Worm (Caenorhabditis elegans): ENCODE results near the gene W06F12.3.

DNA sequence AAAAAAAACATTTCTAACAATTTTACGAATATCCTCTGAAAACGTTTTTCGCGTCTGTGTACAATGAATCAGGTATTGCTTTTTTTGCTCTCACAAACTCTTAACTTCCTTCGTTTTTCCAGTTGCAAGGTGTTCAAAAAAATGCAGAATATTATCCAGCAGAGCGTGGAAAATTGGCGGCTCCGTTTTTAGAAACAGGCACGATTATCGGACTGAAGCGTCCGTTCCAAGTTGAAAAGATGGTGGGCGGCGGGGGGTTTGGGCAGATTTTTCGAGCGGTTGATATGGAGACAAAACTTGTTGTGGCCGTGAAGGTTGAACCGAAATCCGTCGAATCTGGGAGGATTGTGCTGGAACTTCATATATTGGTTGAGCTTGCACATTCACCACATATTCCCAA is at the start of gene W06F12.3:
- TF ChIP-seq ceh-45 (GFP tag; IDR thresholded peaks at IDR 0.05): no peak
- TF ChIP-seq ets-4 (tag; optimal IDR thresholded peaks at IDR 0.05): no peak
- TF ChIP-seq unc-86 (tag; optimal IDR thresholded peaks at IDR 0.05): no peak
- no peak for TF ChIP-seq ceh-18 (tag; optimal IDR thresholded peaks at IDR 0.05)
- no peak for TF ChIP-seq pros-1 (tag; optimal IDR thresholded peaks at IDR 0.05)
- TF ChIP-seq ceh-31 (tag; optimal IDR thresholded peaks at IDR 0.05): no peak
- TF ChIP-seq tbx-2 (tag; optimal IDR thresholded peaks at IDR 0.05): no peak
- no peak for TF ChIP-seq ama-1 (optimal IDR thresholded peaks at IDR 0.05)
- TF ChIP-seq hlh-6 (tag; optimal IDR thresholded peaks at IDR 0.05): no peak

All from whole organism, late embryonic.